Fruit fly (Drosophila melanogaster) whole organism, embryonic: ENCODE measurements around the gene CG9184.

Experiments used
- ATbp ChIP-seq: fragments of 200-800 bp; sonication (Bioruptor generic); optimal IDR thresholded peaks from 2 replicates; lab custom pipeline; 2017; ENCODE audit warnings: missing biosample characterization, mild to moderate bottlenecking, missing genetic modification characterization, missing genetic modification reagents
- Aef1 ChIP-seq: fragments of 200-800 bp; sonication (Bioruptor generic); IDR thresholded peaks from 3 replicates; pipeline ENCODE4 v1.3.6; 2022; ENCODE audit warnings: missing biosample characterization, missing genetic modification characterization
- Atf6 ChIP-seq: fragments of 200-800 bp; sonication (Bioruptor generic); IDR thresholded peaks from 2 replicates; pipeline ENCODE4 v1.3.6; 2022; ENCODE audit warnings: missing biosample characterization, missing genetic modification characterization
- CG10654 ChIP-seq: fragments of 200-800 bp; sonication (Bioruptor generic); optimal IDR thresholded peaks from 2 replicates; lab custom pipeline; 2016; ENCODE audit warnings: missing biosample characterization, missing genetic modification characterization
- CG11696 ChIP-seq: fragments of 200-800 bp; sonication (Bioruptor generic); IDR thresholded peaks from 2 replicates; pipeline ENCODE4 v1.3.6; 2022; ENCODE audit warnings: missing biosample characterization, missing genetic modification characterization
- CG12155 ChIP-seq: fragments of 200-800 bp; sonication (Bioruptor generic); optimal IDR thresholded peaks from 3 replicates; lab custom pipeline; 2016; ENCODE audit warnings: missing biosample characterization, missing genetic modification characterization
- CG12236 ChIP-seq: fragments of 200-800 bp; sonication (Bioruptor generic); optimal IDR thresholded peaks from 2 replicates; lab custom pipeline; 2016; ENCODE audit warnings: missing biosample characterization, missing genetic modification characterization
- CG14710 ChIP-seq: fragments of 200-800 bp; sonication (Bioruptor generic); optimal IDR thresholded peaks from 3 replicates; lab custom pipeline; 2019; ENCODE audit warnings: missing biosample characterization, mild to moderate bottlenecking, missing genetic modification characterization, moderate library complexity
- CG15601 ChIP-seq: fragments of 200-800 bp; sonication (Bioruptor generic); optimal IDR thresholded peaks from 3 replicates; lab custom pipeline; 2019; ENCODE audit warnings: missing biosample characterization, mild to moderate bottlenecking, missing genetic modification characterization, moderate library complexity
- CG1602 ChIP-seq: fragments of 200-800 bp; sonication (Bioruptor generic); optimal IDR thresholded peaks from 3 replicates; lab custom pipeline; 2016; ENCODE audit warnings: missing biosample characterization, missing genetic modification characterization
- CG2875 ChIP-seq: fragments of 200-800 bp; sonication (Bioruptor generic); optimal IDR thresholded peaks from 2 replicates; lab custom pipeline; 2017; ENCODE audit warnings: missing biosample characterization, mild to moderate bottlenecking, missing genetic modification characterization, missing genetic modification reagents
- CG31365 ChIP-seq: fragments of 200-800 bp; sonication (Bioruptor generic); optimal IDR thresholded peaks from 2 replicates; lab custom pipeline; 2018; ENCODE audit warnings: missing biosample characterization, mild to moderate bottlenecking, missing genetic modification characterization
- CG31441 ChIP-seq: fragments of 200-800 bp; sonication (Bioruptor generic); IDR thresholded peaks from 2 replicates; pipeline ENCODE4 v1.3.6; 2022; ENCODE audit warnings: missing biosample characterization, missing genetic modification characterization
- CG3281 ChIP-seq: fragments of 200-800 bp; sonication (Bioruptor generic); optimal IDR thresholded peaks from 3 replicates; lab custom pipeline; 2017; ENCODE audit warnings: missing biosample characterization, mild to moderate bottlenecking, missing genetic modification characterization
- CG4360 ChIP-seq: fragments of 200-800 bp; sonication (Bioruptor generic); IDR thresholded peaks from 2 replicates; pipeline ENCODE4 v1.3.6; 2022; ENCODE audit warnings: missing biosample characterization, missing genetic modification characterization
- CG4404 ChIP-seq: fragments of 200-800 bp; sonication (Bioruptor generic); IDR thresholded peaks from 2 replicates; pipeline ENCODE4 v1.3.6; 2022; ENCODE audit warnings: missing biosample characterization, missing genetic modification characterization
- CG9609 ChIP-seq: fragments of 200-800 bp; sonication (Bioruptor generic); optimal IDR thresholded peaks from 3 replicates; lab custom pipeline; 2016; ENCODE audit warnings: missing biosample characterization, missing genetic modification characterization
- CHES-1-like ChIP-seq: fragments of 200-800 bp; sonication (Bioruptor generic); optimal IDR thresholded peaks from 2 replicates; lab custom pipeline; 2016; ENCODE audit warnings: missing biosample characterization, missing genetic modification characterization
- CrebB ChIP-seq: fragments of 200-800 bp; sonication (Bioruptor generic); optimal IDR thresholded peaks from 3 replicates; lab custom pipeline; 2018; ENCODE audit warnings: missing biosample characterization, mild to moderate bottlenecking, missing genetic modification characterization
- D19A ChIP-seq: fragments of 200-800 bp; optimal IDR thresholded peaks from 3 replicates; lab custom pipeline; 2019; ENCODE audit warnings: missing biosample characterization, mild to moderate bottlenecking, missing genetic modification characterization, moderate library complexity
- Deaf1 ChIP-seq: fragments of 200-800 bp; optimal IDR thresholded peaks from 3 replicates; lab custom pipeline; 2019; ENCODE audit warnings: missing biosample characterization, mild to moderate bottlenecking, missing genetic modification characterization, moderate library complexity
- Doc3 ChIP-seq: fragments of 200-800 bp; sonication (Bioruptor generic); IDR thresholded peaks from 3 replicates; pipeline ENCODE4 v1.3.6; 2022; ENCODE audit warnings: missing biosample characterization, missing genetic modification characterization; ENCODE audit not compliant: partially characterized antibody
- HHEX ChIP-seq: fragments of 200-800 bp; sonication (Bioruptor generic); optimal IDR thresholded peaks from 3 replicates; lab custom pipeline; 2017; ENCODE audit warnings: missing biosample characterization, mild to moderate bottlenecking, missing genetic modification characterization, missing genetic modification reagents
- HLHmδ ChIP-seq: fragments of 200-800 bp; sonication (Bioruptor generic); optimal IDR thresholded peaks from 2 replicates; lab custom pipeline; 2018; ENCODE audit warnings: missing biosample characterization, mild to moderate bottlenecking, missing genetic modification characterization, moderate library complexity
- Jarid2 ChIP-seq: fragments of 200-800 bp; sonication (Bioruptor generic); optimal IDR thresholded peaks from 3 replicates; lab custom pipeline; 2017; ENCODE audit warnings: mild to moderate bottlenecking, missing biosample characterization, missing genetic modification reagents, missing genetic modification characterization
- Nf-YC ChIP-seq: fragments of 200-800 bp; optimal IDR thresholded peaks from 3 replicates; lab custom pipeline; 2019; ENCODE audit warnings: missing biosample characterization, mild to moderate bottlenecking, missing genetic modification characterization, moderate library complexity
- Optix ChIP-seq: fragments of 200-800 bp; sonication (Bioruptor generic); IDR thresholded peaks from 3 replicates; pipeline ENCODE4 v1.3.6; 2022; ENCODE audit warnings: missing biosample characterization, missing genetic modification characterization
- PHDP ChIP-seq: fragments of 200-800 bp; sonication (Bioruptor generic); optimal IDR thresholded peaks from 3 replicates; lab custom pipeline; 2018; ENCODE audit warnings: missing biosample characterization, mild to moderate bottlenecking, missing genetic modification characterization, moderate library complexity
- Ravus ChIP-seq: fragments of 200-800 bp; sonication (Bioruptor generic); IDR thresholded peaks from 2 replicates; pipeline ENCODE4 v1.3.6; 2022; ENCODE audit warnings: missing biosample characterization, missing genetic modification characterization
- Scr ChIP-seq: fragments of 200-800 bp; sonication (Bioruptor generic); IDR thresholded peaks from 2 replicates; pipeline ENCODE4 v1.3.6; 2022; ENCODE audit warnings: missing biosample characterization, missing genetic modification characterization; ENCODE audit not compliant: partially characterized antibody
- Sry-β ChIP-seq: fragments of 200-800 bp; sonication (Bioruptor generic); optimal IDR thresholded peaks from 2 replicates; lab custom pipeline; 2018; ENCODE audit warnings: missing biosample characterization, mild to moderate bottlenecking, missing genetic modification characterization, moderate library complexity
- Vsx1 ChIP-seq: fragments of 200-800 bp; sonication (Bioruptor generic); optimal IDR thresholded peaks from 2 replicates; lab custom pipeline; 2017; ENCODE audit warnings: missing biosample characterization, mild to moderate bottlenecking, missing genetic modification characterization, missing genetic modification reagents
- chif ChIP-seq, 2 experiments: fragments of 200-800 bp; sonication (Bioruptor generic); optimal IDR thresholded peaks; 3 replicates each; lab custom pipeline; 2016; ENCODE audit warnings: missing biosample characterization in 2 of 2, missing genetic modification characterization in 2 of 2
- chm ChIP-seq: fragments of 200-800 bp; sonication (Bioruptor generic); IDR thresholded peaks from 2 replicates; pipeline ENCODE4 v1.3.6; 2022; ENCODE audit warnings: missing biosample characterization, missing genetic modification characterization
- disco-r ChIP-seq: fragments of 200-800 bp; sonication (Bioruptor generic); optimal IDR thresholded peaks from 2 replicates; lab custom pipeline; 2016; ENCODE audit warnings: missing biosample characterization, missing genetic modification characterization
- dysf ChIP-seq: fragments of 200-800 bp; sonication (Bioruptor generic); IDR thresholded peaks from 3 replicates; pipeline ENCODE4 v1.3.6; 2022; ENCODE audit warnings: missing biosample characterization, missing genetic modification characterization
- ems ChIP-seq: fragments of 200-800 bp; sonication (Bioruptor generic); optimal IDR thresholded peaks from 3 replicates; lab custom pipeline; 2016; ENCODE audit warnings: missing biosample characterization, missing genetic modification characterization
- en ChIP-seq: fragments of 200-800 bp; sonication (Bioruptor generic); optimal IDR thresholded peaks from 2 replicates; lab custom pipeline; 2016; ENCODE audit warnings: missing biosample characterization, missing genetic modification characterization
- gce ChIP-seq: fragments of 200-800 bp; sonication (Bioruptor generic); IDR thresholded peaks from 3 replicates; pipeline ENCODE4 v1.3.6; 2022; ENCODE audit warnings: missing biosample characterization, missing genetic modification characterization
- gsb ChIP-seq: fragments of 200-800 bp; sonication (Bioruptor generic); IDR thresholded peaks from 2 replicates; pipeline ENCODE4 v1.3.6; 2022; ENCODE audit warnings: missing biosample characterization, missing genetic modification characterization
- hb ChIP-seq: fragments of 200-800 bp; sonication (Bioruptor generic); IDR thresholded peaks from 3 replicates; pipeline ENCODE4 v1.3.6; 2022; ENCODE audit warnings: missing biosample characterization, missing genetic modification characterization; ENCODE audit not compliant: partially characterized antibody
- hkb ChIP-seq, 2 experiments: fragments of 200-800 bp in 1 of 2; fragments of >200 bp in 1 of 2; sonication (Bioruptor generic) in 1 of 2; IDR thresholded peaks in 1 of 2; optimal IDR thresholded peaks in 1 of 2; 2 replicates each; pipeline versions ENCODE4 v1.3.6 to Lab custom; 2017 to 2022; ENCODE audit warnings: missing biosample characterization in 1 of 2, missing genetic modification characterization in 1 of 2
- lilli ChIP-seq: fragments of 200-800 bp; sonication (Bioruptor generic); optimal IDR thresholded peaks from 3 replicates; lab custom pipeline; 2016; ENCODE audit warnings: missing biosample characterization, missing genetic modification characterization
- nmo ChIP-seq: fragments of 200-800 bp; sonication (Bioruptor generic); optimal IDR thresholded peaks from 2 replicates; lab custom pipeline; 2018; ENCODE audit warnings: missing biosample characterization, mild to moderate bottlenecking, missing genetic modification characterization, moderate library complexity
- nom ChIP-seq: fragments of 200-800 bp; sonication (Bioruptor generic); optimal IDR thresholded peaks from 2 replicates; lab custom pipeline; 2017; ENCODE audit warnings: missing biosample characterization, missing genetic modification characterization, mild to moderate bottlenecking, moderate library complexity, missing genetic modification reagents
- otp ChIP-seq: fragments of 200-800 bp; sonication (Bioruptor generic); IDR thresholded peaks from 3 replicates; pipeline ENCODE4, ENCODE4 v1.3.6; 2022; ENCODE audit warnings: missing biosample characterization, missing genetic modification characterization
- ro ChIP-seq: fragments of 200-800 bp; sonication (Bioruptor generic); IDR thresholded peaks from 2 replicates; pipeline ENCODE4 v1.3.6; 2022; ENCODE audit warnings: missing biosample characterization, missing genetic modification characterization
- scrt ChIP-seq: fragments of 200-800 bp; sonication (Bioruptor generic); optimal IDR thresholded peaks from 2 replicates; lab custom pipeline; 2018; ENCODE audit warnings: missing biosample characterization, mild to moderate bottlenecking, missing genetic modification characterization, moderate library complexity
- usp ChIP-seq: fragments of >200 bp; optimal IDR thresholded peaks from 2 replicates; lab custom pipeline; 2017; ENCODE audit warnings: missing biosample characterization, missing genetic modification characterization
- vnd ChIP-seq: fragments of 200-800 bp; sonication (Bioruptor generic); IDR thresholded peaks from 3 replicates; pipeline ENCODE4 v1.3.6; 2022; ENCODE audit warnings: missing biosample characterization, missing genetic modification characterization; ENCODE audit not compliant: partially characterized antibody

The CG9184 gene

DNA sequence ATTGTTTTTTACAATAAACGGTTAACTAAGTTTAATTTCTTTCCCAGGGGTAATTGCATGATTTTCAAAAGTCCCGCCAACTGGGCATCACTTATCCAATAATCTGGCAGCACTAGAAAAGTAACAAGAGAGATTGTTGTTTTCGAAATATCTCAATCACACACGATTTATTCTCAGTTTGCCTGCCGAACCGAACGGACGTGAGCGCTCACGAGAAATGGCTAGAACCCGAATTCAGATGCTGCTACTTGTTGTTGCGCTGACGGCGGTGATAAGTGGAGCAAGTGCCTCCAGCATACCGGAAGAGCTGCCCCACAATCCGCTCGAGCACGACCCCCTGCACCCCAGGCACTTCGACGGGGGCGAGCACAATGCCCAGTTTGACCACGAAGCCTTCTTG lies 24.1 kb downstream of the CG9184 start, which contains the start of gene scf (continued):
- TF ChIP-seq Sry-β (GFP tag; lab: Kevin White, UChicago) (peak; percentile 88), otp (peak; percentile 12; the same call in 1 of the 3 replicates), CG12155 (GFP tag; lab: Kevin White, UChicago) (no peak), disco-r (no peak), chif (GFP tag; optimal IDR thresholded peaks at IDR 0.05; lab: Kevin White, UChicago) (no peak), CG1602 (GFP tag; lab: Kevin White, UChicago) (no peak), lilli (no peak), CG31365 (tag; lab: Kevin White, UChicago) (no peak), vnd (GFP tag; lab: Robert Waterston, UW) (peak; percentile 44; the same call in 1 of the 3 replicates), CG3281 (peak; percentile 13), CG14710 (tag; lab: Kevin White, UChicago) (peak; percentile 36), CG9609 (GFP tag; lab: Kevin White, UChicago) (no peak), gsb (0 out of 2 replicates have a peak, but pooled peaks have one; percentile 28), CG11696 (0 out of 2 replicates have a peak, but pooled peaks have one; percentile 17), CHES-1-like (GFP tag; lab: Kevin White, UChicago) (no peak), hb (GFP tag; lab: Robert Waterston, UW) (no peak), dysf (no peak), CG4360 (GFP tag; lab: Robert Waterston, UW) (peak; percentile 53; the same call in 1 of the 2 replicates), Jarid2 (GFP tag; lab: Kevin White, UChicago) (peak; percentile 80), ATbp (GFP tag; lab: Kevin White, UChicago) (no peak), CG15601 (tag; lab: Kevin White, UChicago) (no peak), CrebB (tag; lab: Kevin White, UChicago) (no peak), HLHmδ (GFP tag; lab: Kevin White, UChicago) (peak; percentile 35), ems (GFP tag; lab: Kevin White, UChicago) (no peak), ro (GFP tag; lab: Robert Waterston, UW) (peak; percentile 40; the same call in 1 of the 2 replicates), en (GFP tag; lab: Kevin White, UChicago) (no peak), HHEX (GFP tag; lab: Kevin White, UChicago) (no peak), CG4404 (GFP tag; lab: Robert Waterston, UW) (no peak), Ravus (GFP tag; lab: Robert Waterston, UW) (no peak), PHDP (no peak), D19A (tag; lab: Kevin White, UChicago) (no peak), Nf-YC (tag; lab: Kevin White, UChicago) (peak; percentile 19), gce (no peak; the same call in 2 of the 3 replicates), chm (GFP tag; lab: Robert Waterston, UW) (peak; percentile 63; the same call in 1 of the 2 replicates), CG31441 (no peak), CG10654 (no peak), Optix (GFP tag; lab: Robert Waterston, UW) (no peak), scrt (GFP tag; lab: Kevin White, UChicago) (no peak), usp (GFP tag; lab: Kevin White, UChicago) (no peak), CG2875 (GFP tag; lab: Kevin White, UChicago) (no peak), Aef1 (GFP tag; lab: Robert Waterston, UW) (0 out of 3 replicates have a peak, but pooled peaks have one; percentile 24), CG12236 (no peak), Scr (peak; percentile 37; the same call in 1 of the 2 replicates), Atf6 (0 out of 2 replicates have a peak, but pooled peaks have one; percentile 24), Vsx1 (GFP tag; lab: Kevin White, UChicago) (no peak), Deaf1 (peak; percentile 78), Doc3 (GFP tag; lab: Robert Waterston, UW) (peak; percentile 28; the same call in 1 of the 3 replicates), nom (GFP tag; lab: Kevin White, UChicago) (peak; percentile 38), hkb (optimal IDR thresholded peaks at IDR 0.05; lab: Kevin White, UChicago) (no peak), hkb (GFP tag; IDR thresholded peaks at IDR 0.05; lab: Robert Waterston, UW) (peak; percentile 48), nmo (GFP tag; lab: Kevin White, UChicago) (no peak)
